Fruit fly (Drosophila melanogaster) whole organism, embryonic: ENCODE data around the gene deltaCOP.

Experiments used
- Bdp1 ChIP-seq: fragments of 200-800 bp; sonication (Bioruptor generic); optimal IDR thresholded peaks from 3 replicates; lab custom pipeline; 2016; ENCODE audit warnings: missing biosample characterization, missing genetic modification characterization
- Bgb ChIP-seq: fragments of 200-800 bp; sonication (Bioruptor generic); IDR thresholded peaks from 2 replicates; pipeline ENCODE4 v1.3.6; 2022; ENCODE audit warnings: missing biosample characterization, missing genetic modification characterization; ENCODE audit not compliant: partially characterized antibody
- CG11093 ChIP-seq: fragments of 200-800 bp; sonication (Bioruptor generic); IDR thresholded peaks from 3 replicates; pipeline ENCODE4 v1.3.6; 2022; ENCODE audit warnings: missing biosample characterization, missing genetic modification characterization
- CG11696 ChIP-seq: fragments of 200-800 bp; sonication (Bioruptor generic); IDR thresholded peaks from 2 replicates; pipeline ENCODE4 v1.3.6; 2022; ENCODE audit warnings: missing biosample characterization, missing genetic modification characterization
- CG14050 ChIP-seq: fragments of 200-800 bp; sonication (Bioruptor generic); IDR thresholded peaks from 3 replicates; pipeline ENCODE4 v1.3.6; 2022; ENCODE audit warnings: missing biosample characterization, missing genetic modification characterization
- CG14667 ChIP-seq: fragments of 200-800 bp; sonication (Bioruptor generic); IDR thresholded peaks from 2 replicates; pipeline ENCODE4 v1.3.6; 2022; ENCODE audit warnings: missing biosample characterization, missing genetic modification characterization
- CG15479 ChIP-seq: fragments of 200-800 bp; sonication (Bioruptor generic); optimal IDR thresholded peaks from 3 replicates; lab custom pipeline; 2019; ENCODE audit warnings: missing biosample characterization, mild to moderate bottlenecking, missing genetic modification characterization, moderate library complexity
- CG1832 ChIP-seq: fragments of 200-800 bp; sonication (Bioruptor generic); optimal IDR thresholded peaks from 2 replicates; lab custom pipeline; 2017; ENCODE audit warnings: missing biosample characterization, mild to moderate bottlenecking, missing genetic modification characterization, inconsistent platforms
- CG18619 ChIP-seq: fragments of 200-800 bp; sonication (Bioruptor generic); optimal IDR thresholded peaks from 3 replicates; lab custom pipeline; 2017; ENCODE audit warnings: missing biosample characterization, mild to moderate bottlenecking, missing genetic modification characterization
- CG30403 ChIP-seq: fragments of 200-800 bp; sonication (Bioruptor generic); optimal IDR thresholded peaks from 3 replicates; lab custom pipeline; 2016; ENCODE audit warnings: missing biosample characterization, missing genetic modification characterization
- CG32772 ChIP-seq: fragments of 200-800 bp; sonication (Bioruptor generic); IDR thresholded peaks from 2 replicates; pipeline ENCODE4 v1.3.6; 2022; ENCODE audit warnings: missing biosample characterization, missing genetic modification characterization
- CG33213 ChIP-seq: fragments of 200-800 bp; sonication (Bioruptor generic); optimal IDR thresholded peaks from 3 replicates; lab custom pipeline; 2016; ENCODE audit warnings: missing biosample characterization, missing genetic modification characterization
- CG3838 ChIP-seq: fragments of 200-800 bp; sonication (Bioruptor generic); optimal IDR thresholded peaks from 3 replicates; lab custom pipeline; 2016; ENCODE audit warnings: missing biosample characterization, missing genetic modification characterization
- CG4282 ChIP-seq: fragments of 200-800 bp; sonication (Bioruptor generic); optimal IDR thresholded peaks from 2 replicates; lab custom pipeline; 2016; ENCODE audit warnings: missing biosample characterization, missing genetic modification characterization
- CG5245 ChIP-seq: fragments of 200-800 bp; sonication (Bioruptor generic); optimal IDR thresholded peaks from 3 replicates; lab custom pipeline; 2016; ENCODE audit warnings: missing biosample characterization, missing genetic modification characterization
- CG5953 ChIP-seq: fragments of 200-800 bp; sonication (Bioruptor generic); IDR thresholded peaks from 2 replicates; pipeline ENCODE4 v1.3.6; 2022; ENCODE audit warnings: missing biosample characterization, missing genetic modification characterization
- CG7839 ChIP-seq: fragments of 200-800 bp; sonication (Bioruptor generic); optimal IDR thresholded peaks from 3 replicates; lab custom pipeline; 2018; ENCODE audit warnings: missing biosample characterization, mild to moderate bottlenecking, missing genetic modification characterization, moderate library complexity
- CG8478 ChIP-seq: fragments of >200 bp; optimal IDR thresholded peaks from 2 replicates; lab custom pipeline; 2018
- CG8924 ChIP-seq: fragments of 200-800 bp; optimal IDR thresholded peaks from 3 replicates; lab custom pipeline; 2019; ENCODE audit warnings: missing biosample characterization, mild to moderate bottlenecking, missing genetic modification characterization, moderate library complexity
- CHES-1-like ChIP-seq: fragments of 200-800 bp; sonication (Bioruptor generic); optimal IDR thresholded peaks from 2 replicates; lab custom pipeline; 2016; ENCODE audit warnings: missing biosample characterization, missing genetic modification characterization
- D19B ChIP-seq: fragments of 200-800 bp; sonication (Bioruptor generic); optimal IDR thresholded peaks from 2 replicates; lab custom pipeline; 2017; ENCODE audit warnings: missing biosample characterization, mild to moderate bottlenecking, missing genetic modification characterization
- HHEX ChIP-seq: fragments of 200-800 bp; sonication (Bioruptor generic); optimal IDR thresholded peaks from 3 replicates; lab custom pipeline; 2017; ENCODE audit warnings: missing biosample characterization, mild to moderate bottlenecking, missing genetic modification characterization, missing genetic modification reagents
- HLHmδ ChIP-seq: fragments of 200-800 bp; sonication (Bioruptor generic); optimal IDR thresholded peaks from 2 replicates; lab custom pipeline; 2018; ENCODE audit warnings: missing biosample characterization, mild to moderate bottlenecking, missing genetic modification characterization, moderate library complexity
- Lpt ChIP-seq: fragments of >200 bp; optimal IDR thresholded peaks from 2 replicates; lab custom pipeline; 2018; ENCODE audit warnings: missing biosample characterization, missing genetic modification characterization
- Nf-YC ChIP-seq: fragments of 200-800 bp; optimal IDR thresholded peaks from 3 replicates; lab custom pipeline; 2019; ENCODE audit warnings: missing biosample characterization, mild to moderate bottlenecking, missing genetic modification characterization, moderate library complexity
- Sin3A ChIP-seq: fragments of >200 bp; optimal IDR thresholded peaks from 2 replicates; lab custom pipeline; 2018
- Sry-β ChIP-seq: fragments of 200-800 bp; sonication (Bioruptor generic); optimal IDR thresholded peaks from 2 replicates; lab custom pipeline; 2018; ENCODE audit warnings: missing biosample characterization, mild to moderate bottlenecking, missing genetic modification characterization, moderate library complexity
- ab ChIP-seq: fragments of 200-800 bp; sonication (Bioruptor generic); optimal IDR thresholded peaks from 2 replicates; lab custom pipeline; 2016; ENCODE audit warnings: missing biosample characterization, missing genetic modification characterization
- ash1 ChIP-seq: fragments of 200-800 bp; sonication (Bioruptor generic); optimal IDR thresholded peaks from 2 replicates; lab custom pipeline; 2018; ENCODE audit warnings: missing biosample characterization, mild to moderate bottlenecking, missing genetic modification characterization
- caup ChIP-seq: fragments of 200-800 bp; sonication (Bioruptor generic); optimal IDR thresholded peaks from 3 replicates; lab custom pipeline; 2017; ENCODE audit warnings: missing biosample characterization, mild to moderate bottlenecking, missing genetic modification characterization, moderate library complexity; ENCODE audit not compliant: severe bottlenecking
- crc ChIP-seq: fragments of 200-800 bp; sonication (Bioruptor generic); optimal IDR thresholded peaks from 2 replicates; lab custom pipeline; 2016; ENCODE audit warnings: missing biosample characterization, missing genetic modification characterization
- fd102C ChIP-seq: fragments of 200-800 bp; sonication (Bioruptor generic); optimal IDR thresholded peaks from 2 replicates; lab custom pipeline; 2018; ENCODE audit warnings: missing biosample characterization, mild to moderate bottlenecking, missing genetic modification characterization, moderate library complexity
- gcm2 ChIP-seq: fragments of 200-800 bp; sonication (Bioruptor generic); optimal IDR thresholded peaks from 2 replicates; lab custom pipeline; 2016; ENCODE audit warnings: missing biosample characterization, missing genetic modification characterization
- gem ChIP-seq: fragments of 200-800 bp; sonication (Bioruptor generic); optimal IDR thresholded peaks from 2 replicates; lab custom pipeline; 2019; ENCODE audit warnings: missing biosample characterization, mild to moderate bottlenecking, missing genetic modification characterization, moderate library complexity
- grau ChIP-seq: fragments of 200-800 bp; optimal IDR thresholded peaks from 3 replicates; lab custom pipeline; 2019; ENCODE audit warnings: missing biosample characterization, mild to moderate bottlenecking, missing genetic modification characterization, moderate library complexity
- hth ChIP-seq: fragments of >200 bp; optimal IDR thresholded peaks from 2 replicates; lab custom pipeline; 2017; ENCODE audit warnings: inconsistent platforms
- kah ChIP-seq: fragments of 200-800 bp; sonication (Bioruptor generic); optimal IDR thresholded peaks from 2 replicates; lab custom pipeline; 2018; ENCODE audit warnings: missing biosample characterization, mild to moderate bottlenecking, missing genetic modification characterization
- lola ChIP-seq, 3 experiments: fragments of >200 bp in 2 of 3; fragments of 200-800 bp in 1 of 3; sonication (Bioruptor generic) in 1 of 3; optimal IDR thresholded peaks; 2 replicates each; lab custom pipeline; 2017 to 2019; ENCODE audit warnings: missing biosample characterization in 3 of 3, missing genetic modification characterization in 3 of 3, mild to moderate bottlenecking in 1 of 3, moderate library complexity in 1 of 3
- nerfin-2 ChIP-seq: fragments of 200-800 bp; sonication (Bioruptor generic); IDR thresholded peaks from 2 replicates; pipeline ENCODE4 v1.3.6; 2022; ENCODE audit warnings: missing biosample characterization, missing genetic modification characterization; ENCODE audit not compliant: partially characterized antibody
- nom ChIP-seq: fragments of 200-800 bp; sonication (Bioruptor generic); optimal IDR thresholded peaks from 2 replicates; lab custom pipeline; 2017; ENCODE audit warnings: missing biosample characterization, missing genetic modification characterization, mild to moderate bottlenecking, moderate library complexity, missing genetic modification reagents
- oc ChIP-seq: fragments of 200-800 bp; sonication (Bioruptor generic); optimal IDR thresholded peaks from 2 replicates; lab custom pipeline; 2018; ENCODE audit warnings: missing biosample characterization, mild to moderate bottlenecking, missing genetic modification characterization, moderate library complexity
- rib ChIP-seq: fragments of 200-800 bp; sonication (Bioruptor generic); IDR thresholded peaks from 2 replicates; pipeline ENCODE4 v1.3.6; 2022; ENCODE audit warnings: missing biosample characterization, missing genetic modification characterization
- scrt ChIP-seq: fragments of 200-800 bp; sonication (Bioruptor generic); optimal IDR thresholded peaks from 2 replicates; lab custom pipeline; 2018; ENCODE audit warnings: missing biosample characterization, mild to moderate bottlenecking, missing genetic modification characterization, moderate library complexity
- tap ChIP-seq: fragments of 200-800 bp; optimal IDR thresholded peaks from 3 replicates; lab custom pipeline; 2019; ENCODE audit warnings: missing biosample characterization, mild to moderate bottlenecking, missing genetic modification characterization, moderate library complexity
- tgo ChIP-seq: fragments of 200-800 bp; sonication (Bioruptor generic); IDR thresholded peaks from 3 replicates; pipeline ENCODE4 v1.3.6; 2022; ENCODE audit warnings: missing biosample characterization, missing genetic modification characterization
- tup ChIP-seq: fragments of 200-800 bp; sonication (Bioruptor generic); optimal IDR thresholded peaks from 2 replicates; lab custom pipeline; 2016; ENCODE audit warnings: missing biosample characterization, mild to moderate bottlenecking, missing genetic modification characterization, moderate library complexity
- tx ChIP-seq: fragments of 200-800 bp; sonication (Bioruptor generic); optimal IDR thresholded peaks from 2 replicates; lab custom pipeline; 2016; ENCODE audit warnings: missing biosample characterization, missing genetic modification characterization
- usp ChIP-seq: fragments of >200 bp; optimal IDR thresholded peaks from 2 replicates; lab custom pipeline; 2017; ENCODE audit warnings: missing biosample characterization, missing genetic modification characterization
- zen ChIP-seq: fragments of 200-800 bp; sonication (Bioruptor generic); optimal IDR thresholded peaks from 3 replicates; lab custom pipeline; 2018; ENCODE audit warnings: missing biosample characterization, mild to moderate bottlenecking, missing genetic modification characterization, moderate library complexity

Gene deltaCOP

DNA sequence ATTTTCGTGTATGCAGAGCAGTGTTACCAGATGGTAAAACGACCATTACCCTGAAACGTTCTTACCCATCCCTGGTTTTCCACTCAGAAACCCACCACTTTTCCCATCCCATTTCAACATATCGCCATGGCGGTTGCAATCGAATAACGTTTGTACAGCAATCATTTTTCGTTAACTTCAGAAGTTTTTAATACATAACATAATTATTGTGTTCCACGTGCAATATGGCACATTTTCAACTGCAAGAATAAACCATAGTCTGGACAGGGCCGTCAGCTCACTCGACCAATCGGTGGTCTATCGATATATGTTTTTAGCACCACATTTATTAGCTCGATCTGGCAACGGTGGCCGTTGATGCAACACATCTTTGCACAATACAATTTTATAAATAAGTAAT lies 28.3 kb upstream of the deltaCOP start, which contains the start of the genes trr and mRpL16 (continued):
- peak; percentile 6 for TF ChIP-seq Sry-β (GFP tag; lab: Kevin White, UChicago)
- no peak for TF ChIP-seq ash1
- TF ChIP-seq CG4282 (GFP tag; lab: Kevin White, UChicago): no peak
- TF ChIP-seq HHEX: no peak
- no peak for TF ChIP-seq Lpt (GFP tag; lab: Kevin White, UChicago)
- no peak for TF ChIP-seq HLHmδ (GFP tag; lab: Kevin White, UChicago)
- TF ChIP-seq CG3838 (GFP tag; lab: Kevin White, UChicago): no peak
- TF ChIP-seq gcm2 (GFP tag; lab: Kevin White, UChicago): no peak
- TF ChIP-seq CG5953 (GFP tag; lab: Robert Waterston, UW): no peak
- TF ChIP-seq CG11696: no peak
- no peak for TF ChIP-seq gem
- TF ChIP-seq CG1832 (GFP tag; lab: Kevin White, UChicago): no peak
- peak; percentile 41; the same call in 1 of the 2 replicates for TF ChIP-seq CG32772 (GFP tag; lab: Robert Waterston, UW)
- TF ChIP-seq CG30403: peak; percentile 18
- peak; percentile 13 for TF ChIP-seq zen
- no peak for TF ChIP-seq Bdp1 (GFP tag; lab: Kevin White, UChicago)
- no peak for TF ChIP-seq CG7839 (tag; lab: Kevin White, UChicago)
- no peak for TF ChIP-seq fd102C (GFP tag; lab: Kevin White, UChicago)
- TF ChIP-seq CG33213 (GFP tag; lab: Kevin White, UChicago): peak; percentile 12
- no peak for TF ChIP-seq scrt (GFP tag; lab: Kevin White, UChicago)
- peak; percentile 31 for TF ChIP-seq tx
- TF ChIP-seq CG15479 (GFP tag; lab: Kevin White, UChicago): peak; percentile 96
- TF ChIP-seq CG11093 (GFP tag; lab: Robert Waterston, UW): no peak; the same call in 2 of the 3 replicates
- TF ChIP-seq CHES-1-like: peak; percentile 44
- no peak for TF ChIP-seq CG18619 (GFP tag; lab: Kevin White, UChicago)
- no peak for TF ChIP-seq rib
- TF ChIP-seq grau (tag; lab: Kevin White, UChicago): peak; percentile 50
- peak; percentile 31; the same call in 1 of the 2 replicates for TF ChIP-seq CG14667 (GFP tag; lab: Robert Waterston, UW)
- peak; percentile 67 for TF ChIP-seq CG8924
- peak; percentile 66 for TF ChIP-seq Bgb (GFP tag; lab: Robert Waterston, UW)
- no peak for TF ChIP-seq ab (GFP tag; lab: Kevin White, UChicago)
- TF ChIP-seq CG5245 (GFP tag; lab: Kevin White, UChicago): no peak
- TF ChIP-seq crc (GFP tag; lab: Kevin White, UChicago): no peak
- no peak for TF ChIP-seq D19B
- no peak for TF ChIP-seq usp (GFP tag; lab: Kevin White, UChicago)
- TF ChIP-seq hth (lab: Kevin White, UChicago): no peak
- TF ChIP-seq lola (GFP tag; optimal IDR thresholded peaks at IDR 0.05; lab: Kevin White, UChicago): peak in 1 of 3 experiments; percentile 40
- TF ChIP-seq tap (tag; lab: Kevin White, UChicago): no peak
- TF ChIP-seq, all 482 proteins: peak for 184

DNA sequence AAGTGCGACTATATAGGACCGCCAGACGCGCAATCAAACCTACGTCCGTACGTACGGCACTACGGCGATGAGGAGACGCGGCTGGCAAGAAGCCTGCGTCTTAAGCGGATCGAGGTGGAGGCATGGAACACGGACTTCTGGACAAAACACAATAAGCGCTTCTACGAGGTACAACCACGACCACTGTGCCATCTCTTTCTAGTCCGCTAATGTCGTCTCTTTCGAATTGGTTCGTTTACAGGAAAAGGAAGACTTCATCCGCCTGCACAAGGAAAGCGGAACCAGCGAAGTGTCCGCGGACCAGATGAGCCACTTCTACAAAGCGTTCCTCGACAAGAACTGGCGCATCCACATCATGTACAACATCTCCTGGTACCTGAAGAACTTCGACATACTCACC lies 19.2 kb upstream of the deltaCOP start:
- no peak for TF ChIP-seq nom (GFP tag; lab: Kevin White, UChicago)
- TF ChIP-seq tup (GFP tag; lab: Kevin White, UChicago): no peak
- peak; percentile 58 for TF ChIP-seq CG1832 (GFP tag; lab: Kevin White, UChicago)
- no peak for TF ChIP-seq nerfin-2 (GFP tag; lab: Robert Waterston, UW)
- TF ChIP-seq Nf-YC: no peak
- TF ChIP-seq CG8478: peak; percentile 76
- no peak for TF ChIP-seq kah (GFP tag; lab: Kevin White, UChicago)
- no peak for TF ChIP-seq oc (tag; lab: Kevin White, UChicago)
- no peak for TF ChIP-seq CG14050
- TF ChIP-seq CG3838 (GFP tag; lab: Kevin White, UChicago): no peak
- TF ChIP-seq Sin3A: no peak
- no peak for TF ChIP-seq tgo (GFP tag; lab: Robert Waterston, UW)
- TF ChIP-seq caup (GFP tag; lab: Kevin White, UChicago): no peak
